Worm (Caenorhabditis elegans) whole organism, early embryonic: ENCODE data around the gene C08F11.3.

Source experiments
- ama-1 ChIP-seq: fragments of 150-350 bp; optimal IDR thresholded peaks from 2 replicates; lab custom pipeline; 2014
- ceh-36 ChIP-seq: sonication (generic microtip); optimal IDR thresholded peaks from 2 replicates; lab custom pipeline; 2016; ENCODE audit warnings: missing genetic modification characterization, inconsistent platforms, missing compliant biosample characterization
- scrt-1 ChIP-seq: fragments of 200-800 bp; sonication (Bioruptor generic); IDR thresholded peaks from 2 replicates; pipeline ENCODE4 v1.3.6; 2022; ENCODE audit warnings: missing genetic modification characterization, missing compliant biosample characterization
- sea-1 ChIP-seq: fragments of 200-800 bp; sonication (Bioruptor generic); conservative IDR thresholded peaks from 2 replicates; pipeline ENCODE4 v1.3.6; 2022; ENCODE audit warnings: missing genetic modification characterization, missing compliant biosample characterization

DNA sequence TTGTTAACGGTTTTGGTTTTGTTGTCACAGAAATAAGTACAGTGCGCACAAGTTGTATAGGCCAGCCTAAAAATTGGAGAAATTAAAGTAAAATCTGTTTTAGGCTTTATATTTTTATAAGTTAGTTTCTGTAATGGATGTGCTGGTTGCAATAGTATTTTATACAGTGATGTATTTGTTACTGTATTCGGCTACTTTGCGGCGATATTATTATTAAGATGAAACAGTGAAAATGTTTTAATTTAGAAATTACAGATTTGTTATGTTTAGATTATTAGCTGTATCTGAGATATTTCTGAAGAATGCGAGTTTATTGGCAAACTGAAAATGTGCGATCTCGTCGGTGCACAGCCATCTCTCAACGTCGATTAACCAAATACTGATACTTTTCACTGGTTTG is 28.3 kb downstream of the C08F11.3 start, which contains the start of gene ule-4:
- no peak for TF ChIP-seq ama-1
- no peak for TF ChIP-seq ceh-36 (tag; lab: Kevin White, UChicago)
- no peak for TF ChIP-seq sea-1 (GFP tag; lab: Robert Waterston, UW)
- no peak for TF ChIP-seq scrt-1 (GFP tag; lab: Robert Waterston, UW)
